Fruit fly (Drosophila melanogaster): ENCODE data around the gene Prps.

dm6 chr3L:9744060-9744549, 47.6 kb upstream of the Prps start:
- TF ChIP-seq schlank (tag; optimal IDR thresholded peaks at IDR 0.05) (peak; percentile 17), danr (GFP tag; IDR thresholded peaks at IDR 0.05) (peak; percentile 88), CG32772 (GFP tag; IDR thresholded peaks at IDR 0.05) (peak; percentile 84), pan (optimal IDR thresholded peaks at IDR 0.05) (no peak), pan (GFP tag; optimal IDR thresholded peaks at IDR 0.05 in 1 of 2, IDR thresholded peaks at IDR 0.05 in 1 of 2) (peak in 1 of 2 experiments; percentile 89)

All from whole organism, embryonic.